Worm (Caenorhabditis elegans): Measurements from ENCODE around the gene E02A10.3.

- TF ChIP-seq lin-11 (tag; optimal IDR thresholded peaks at IDR 0.05) = no peak
- no peak for TF ChIP-seq elt-1 (tag; optimal IDR thresholded peaks at IDR 0.05)
Measured at ce11 chrV:12567850-12568249, 11.5 kb upstream of the E02A10.3 start, which contains the start of gene E02A10.4.
